Worm (Caenorhabditis elegans): Measurements from ENCODE around the gene C13A2.1.

The C13A2.1 gene

DNA sequence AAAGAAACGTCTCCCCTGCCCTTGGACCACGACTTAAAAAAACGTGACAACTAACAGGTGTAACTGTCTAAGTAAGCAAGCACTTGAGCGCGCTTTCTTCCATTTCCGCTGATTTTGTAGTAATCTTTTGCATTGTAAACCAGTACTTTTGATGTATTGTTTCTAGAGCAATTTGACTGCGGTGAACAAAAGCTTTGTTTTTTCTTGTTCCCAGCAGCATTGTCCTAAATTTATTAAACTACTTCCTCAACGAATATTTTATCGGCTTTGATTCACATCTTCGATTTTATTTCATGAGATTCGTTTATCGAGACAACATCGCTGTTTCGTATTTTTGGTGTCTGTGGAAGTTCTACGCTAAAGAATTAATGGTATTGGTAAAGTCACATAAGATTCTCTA lies at the start of gene C13A2.1:
C13A2.1 (plus strand) TSS at position 301 of the 400 bp plus-strand sequence.
- TF ChIP-seq unc-62 (GFP tag; optimal IDR thresholded peaks at IDR 0.05): no peak

DNA sequence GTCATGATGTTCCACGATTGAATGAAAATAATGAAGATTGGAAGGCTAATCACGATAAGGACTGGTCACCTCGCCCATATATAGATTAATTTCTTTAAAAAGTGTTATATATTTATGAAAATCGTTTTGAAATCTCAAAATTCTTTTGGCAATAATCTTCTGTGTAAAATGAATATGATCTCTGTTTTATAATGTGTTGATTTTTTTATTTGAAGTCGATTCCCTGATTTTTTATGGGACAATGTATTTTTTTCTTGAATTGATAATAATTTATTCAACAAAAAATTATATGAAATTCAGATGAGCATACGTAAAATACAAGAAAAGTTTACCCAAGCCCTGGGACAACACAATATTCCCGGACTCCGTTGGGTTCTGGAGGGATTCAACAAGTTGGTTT lies 49.3 kb upstream of the C13A2.1 start, which contains the start of gene C05C8.1:
C05C8.1 (plus strand) TSS at position 301 of the 400 bp plus-strand sequence.
- no peak for TF ChIP-seq unc-62 (GFP tag; optimal IDR thresholded peaks at IDR 0.05)

DNA sequence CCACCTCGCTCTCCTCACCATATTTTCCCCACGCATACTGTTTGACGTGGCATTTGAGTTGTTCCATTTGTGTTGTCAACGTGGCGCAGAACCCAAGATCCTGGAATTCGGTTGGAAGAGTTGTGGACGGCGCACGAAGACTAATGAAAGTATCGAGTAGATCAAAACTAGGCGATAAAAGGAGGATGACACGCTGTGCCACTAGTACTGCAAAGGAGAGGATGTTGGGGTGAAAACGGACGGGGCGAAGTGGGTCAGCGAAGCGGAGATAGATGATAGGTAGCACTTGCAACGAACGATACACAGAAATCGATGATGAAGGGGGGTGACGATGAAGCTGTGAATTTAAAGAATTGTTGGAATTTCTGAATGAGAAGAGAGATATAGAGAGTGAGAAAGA lies 41.8 kb upstream of the C13A2.1 start, which contains the start of gene C05C8.7:
C05C8.7 (minus strand) TSS at position 100 of the 400 bp plus-strand sequence.
- TF ChIP-seq unc-62 (GFP tag; optimal IDR thresholded peaks at IDR 0.05): no peak

DNA sequence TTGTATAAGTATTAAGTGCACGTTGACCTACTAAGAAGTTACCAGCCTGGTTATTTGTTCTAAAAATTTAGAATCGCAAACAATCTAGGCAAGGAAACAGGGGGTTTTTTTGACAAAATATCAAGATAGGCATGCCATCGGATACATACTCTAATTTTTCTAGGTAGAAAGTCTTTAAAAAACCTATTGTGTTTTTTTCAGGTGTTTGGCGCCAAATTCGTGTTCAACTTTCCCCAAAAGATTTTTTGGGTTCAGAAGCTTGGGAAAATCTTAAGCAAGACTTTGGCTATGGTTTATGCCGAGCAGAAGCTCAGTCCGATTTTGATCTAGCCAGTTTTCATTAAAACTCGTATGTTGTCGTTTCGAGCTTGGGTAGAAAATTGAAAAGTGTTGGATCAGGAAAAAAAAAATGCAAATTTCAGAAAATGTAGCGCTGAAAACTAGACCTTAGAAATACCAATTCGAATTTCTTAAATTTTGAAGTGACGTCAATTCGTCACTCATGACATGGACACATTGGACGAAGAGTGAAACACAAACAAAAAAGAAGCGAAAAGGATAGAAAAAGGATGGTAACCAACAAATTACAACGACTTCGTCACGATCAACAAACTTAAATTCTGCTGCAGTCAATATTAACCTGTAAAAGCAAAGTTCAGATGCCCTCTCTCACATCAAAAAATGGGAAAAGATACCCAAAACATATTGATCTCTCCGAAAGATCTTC lies 40.4 kb upstream of the C13A2.1 start:
- no peak for TF ChIP-seq unc-62 (GFP tag; optimal IDR thresholded peaks at IDR 0.05)

DNA sequence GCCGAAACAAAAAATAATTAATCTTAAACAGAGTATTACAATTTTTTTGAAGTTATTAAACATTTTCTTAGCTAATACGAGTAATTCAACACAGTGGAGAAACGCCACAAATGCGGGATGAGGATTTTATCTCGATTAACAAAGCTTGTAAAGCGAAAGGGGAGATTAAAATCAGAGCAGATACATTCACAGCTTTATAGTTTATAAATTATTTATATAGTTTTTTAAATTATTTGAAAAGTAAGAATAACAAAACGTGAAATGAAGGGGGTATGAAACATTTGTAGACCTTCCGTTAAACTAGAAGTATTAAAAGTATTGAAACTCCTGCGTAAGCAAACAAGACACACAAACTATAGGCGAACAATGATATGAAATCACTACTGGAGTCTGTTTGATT lies 33.7 kb upstream of the C13A2.1 start, which contains the start of gene C05C8.8:
C05C8.8 (minus strand) TSS at position 101 of the 400 bp plus-strand sequence.
- TF ChIP-seq unc-62 (GFP tag; optimal IDR thresholded peaks at IDR 0.05): no peak

DNA sequence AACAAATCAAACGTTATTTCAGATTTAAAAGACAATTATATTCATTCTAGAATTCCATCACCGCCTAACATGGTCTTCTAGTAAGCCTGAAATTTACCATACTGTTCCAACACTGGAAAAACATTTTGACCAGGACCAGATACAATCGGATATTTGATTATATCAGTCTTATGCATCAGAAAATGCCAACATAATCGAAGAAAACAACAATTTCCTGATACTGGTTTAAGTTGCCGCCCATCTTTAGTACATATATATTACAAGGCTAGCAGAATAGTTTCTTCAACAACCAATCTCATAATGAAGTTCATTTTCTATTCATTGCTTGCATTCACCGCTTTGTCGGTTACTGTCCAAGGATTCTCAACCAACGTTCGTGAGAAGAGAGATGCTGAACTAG lies 29.8 kb upstream of the C13A2.1 start, which contains the start of gene C13A2.12:
C13A2.12 (plus strand) TSS at position 301 of the 400 bp plus-strand sequence.
- no peak for TF ChIP-seq unc-62 (GFP tag; optimal IDR thresholded peaks at IDR 0.05)

DNA sequence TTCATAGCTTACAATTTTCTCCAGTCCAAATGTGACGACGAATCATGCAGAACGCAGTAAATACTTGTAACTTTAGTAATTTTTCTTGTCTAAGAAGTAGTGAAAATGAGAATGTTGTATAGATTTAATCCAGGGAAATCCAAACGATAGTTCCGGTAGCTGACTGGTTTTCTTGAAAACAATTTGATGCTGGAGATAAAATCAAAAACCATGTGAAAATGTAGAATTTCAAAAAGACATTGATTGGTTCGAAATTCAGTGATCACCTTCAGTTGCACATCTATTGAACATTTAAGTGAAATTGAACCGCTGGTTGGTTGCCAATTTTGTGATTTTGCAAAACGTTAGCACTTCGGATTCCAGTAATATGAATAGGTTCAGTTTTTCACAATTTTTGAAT lies 24.8 kb upstream of the C13A2.1 start, which contains the start of gene C13A2.9:
C13A2.9 (minus strand) TSS at position 101 of the 400 bp plus-strand sequence.
- no peak for TF ChIP-seq unc-62 (GFP tag; optimal IDR thresholded peaks at IDR 0.05)

DNA sequence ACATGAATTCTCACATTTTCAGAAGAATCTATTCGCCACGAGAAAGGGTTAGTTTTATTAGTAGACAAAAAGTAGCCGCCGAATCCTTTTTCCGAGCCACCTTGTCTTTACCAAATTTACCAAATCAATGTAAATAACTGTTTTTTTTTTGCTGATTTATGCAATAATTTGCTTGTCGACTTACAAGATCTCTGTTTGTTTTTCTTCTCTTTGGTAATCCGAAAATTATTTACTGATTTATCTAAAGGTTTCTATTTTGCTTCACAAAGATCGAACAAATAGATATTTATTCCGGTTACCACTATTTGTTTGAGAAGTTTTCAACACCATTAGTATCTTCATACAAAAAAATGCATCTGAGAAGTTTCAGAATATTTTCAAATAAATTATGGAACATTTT lies 22.8 kb upstream of the C13A2.1 start, which contains the start of gene C13A2.7:
C13A2.7 (plus strand) TSS at position 301 of the 400 bp plus-strand sequence.
- no peak for TF ChIP-seq unc-62 (GFP tag; optimal IDR thresholded peaks at IDR 0.05)

DNA sequence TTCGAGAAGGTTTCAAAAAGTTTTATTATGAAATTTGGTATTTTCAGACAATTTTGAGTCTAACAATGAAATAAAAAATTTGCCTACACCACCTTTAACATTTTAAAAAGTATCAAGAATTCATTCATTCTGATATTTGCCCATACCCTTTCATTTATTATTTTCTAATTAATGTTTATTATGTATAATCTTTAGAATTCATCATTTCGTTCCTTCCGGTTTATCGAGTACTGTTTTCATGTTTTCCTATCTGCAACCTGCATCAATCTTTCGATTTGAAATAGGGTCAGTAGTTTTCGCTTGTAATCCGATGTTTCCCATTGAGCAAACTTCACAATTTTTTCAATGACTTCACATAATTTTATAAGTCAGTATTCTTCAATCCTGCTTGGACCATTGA lies 19.4 kb upstream of the C13A2.1 start, which contains the start of gene C13A2.6:
C13A2.6 (plus strand) TSS at position 301 of the 400 bp plus-strand sequence.
- TF ChIP-seq unc-62 (GFP tag; optimal IDR thresholded peaks at IDR 0.05): no peak

DNA sequence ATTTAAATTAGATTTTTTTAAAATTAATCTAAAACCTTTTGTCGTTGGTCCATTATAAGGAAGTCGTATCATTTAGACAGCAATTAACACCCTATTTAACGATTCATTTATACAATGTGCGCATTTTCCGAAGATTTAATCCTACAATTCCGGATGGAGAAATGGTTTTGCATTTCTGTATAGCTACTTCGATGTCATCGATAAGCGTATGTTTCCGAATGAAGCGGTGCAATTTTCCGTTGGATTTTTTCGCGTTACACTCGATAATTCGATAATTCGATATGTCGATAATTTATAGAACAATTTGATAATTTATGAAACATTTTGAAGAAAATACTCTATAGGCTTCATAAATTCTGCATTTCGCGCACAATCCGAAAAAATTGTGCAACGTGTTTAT lies 13.8 kb upstream of the C13A2.1 start, which contains the start of gene C13A2.10:
C13A2.10 (minus strand) TSS at position 101 of the 400 bp plus-strand sequence.
- no peak for TF ChIP-seq unc-62 (GFP tag; optimal IDR thresholded peaks at IDR 0.05)

DNA sequence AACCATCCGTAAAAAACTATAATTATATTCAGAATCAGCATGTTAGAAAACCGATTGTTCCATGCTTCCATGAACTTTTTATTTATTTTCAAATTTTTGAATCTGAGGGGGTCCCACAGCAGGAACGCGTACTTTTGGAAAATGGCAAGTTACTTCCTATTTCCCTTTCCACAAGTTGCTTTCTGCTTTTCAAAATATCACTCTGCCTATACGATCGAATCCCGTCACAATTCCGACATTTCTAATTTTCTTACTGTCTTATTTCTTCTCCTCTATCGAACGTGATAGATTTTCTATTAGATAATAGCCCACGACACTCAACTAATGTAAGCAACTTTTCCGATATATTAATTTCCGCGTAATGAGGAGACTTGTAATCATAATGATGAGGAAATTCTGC lies 13.3 kb upstream of the C13A2.1 start, which contains the start of gene C13A2.5:
C13A2.5 (plus strand) TSS at position 301 of the 400 bp plus-strand sequence.
- no peak for TF ChIP-seq unc-62 (GFP tag; optimal IDR thresholded peaks at IDR 0.05)

DNA sequence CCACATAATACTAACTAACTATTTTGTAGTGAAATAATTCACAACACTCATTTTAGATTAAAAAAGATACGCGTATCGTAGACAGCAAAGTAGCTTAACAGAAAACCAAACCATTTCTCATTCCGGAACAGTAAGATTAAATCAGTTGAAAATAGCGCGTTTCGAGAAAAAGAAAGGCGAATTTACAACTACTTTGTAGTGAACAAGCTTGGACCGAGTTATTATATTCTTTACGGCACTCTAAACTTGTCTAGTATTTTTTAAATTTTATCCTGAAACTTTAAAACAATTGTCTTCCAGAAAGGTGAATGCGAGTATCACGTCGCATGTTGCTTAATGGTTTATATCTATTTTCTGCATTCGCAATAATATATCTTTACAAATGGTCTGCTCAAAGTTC lies 9.7 kb upstream of the C13A2.1 start, which contains the start of gene C13A2.4:
C13A2.4 (plus strand) TSS at position 301 of the 400 bp plus-strand sequence.
- TF ChIP-seq unc-62 (GFP tag; optimal IDR thresholded peaks at IDR 0.05): no peak

DNA sequence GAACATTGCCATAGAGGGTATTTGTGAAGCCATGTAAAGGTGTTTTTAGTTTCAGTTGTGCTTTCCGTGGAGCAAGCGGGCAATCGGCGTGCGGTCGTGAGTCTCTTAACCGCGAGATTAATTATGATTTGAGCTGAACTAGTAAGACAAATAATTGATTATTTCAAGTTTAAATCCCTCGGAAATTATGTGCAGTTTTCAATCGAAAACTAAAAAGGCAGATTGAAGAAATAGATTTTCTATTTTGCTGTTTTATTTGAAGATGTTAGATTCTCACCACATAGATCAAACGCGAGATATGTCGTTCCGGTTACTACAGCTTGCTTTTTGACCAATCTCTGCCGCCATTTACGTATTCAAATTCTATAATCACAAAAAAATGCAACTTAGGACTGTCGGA lies 6.8 kb upstream of the C13A2.1 start, which contains the start of gene C13A2.3:
C13A2.3 (plus strand) TSS at position 301 of the 400 bp plus-strand sequence.
- TF ChIP-seq unc-62 (GFP tag; optimal IDR thresholded peaks at IDR 0.05): no peak

DNA sequence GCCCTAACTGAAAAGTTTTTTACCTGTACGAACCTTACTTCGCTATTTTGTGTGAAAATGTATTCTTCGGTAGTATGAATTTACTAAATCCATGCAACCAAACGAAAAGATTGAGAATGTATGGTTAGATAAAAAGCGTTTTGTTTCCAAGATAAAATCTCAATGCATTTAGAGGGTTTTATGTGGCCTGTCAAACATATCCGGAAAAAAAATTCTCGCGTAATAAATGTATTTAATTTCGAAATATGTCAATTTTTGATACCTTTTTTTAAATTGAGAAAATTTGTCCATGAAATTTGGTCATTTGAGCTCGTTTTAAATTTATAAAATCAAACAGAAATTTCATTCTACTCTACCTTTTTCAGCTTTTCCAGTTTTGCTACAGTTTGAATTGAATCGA lies 6.5 kb downstream of the C13A2.1 start, which contains the start of gene F07G11.4:
F07G11.4 (minus strand) TSS at position 101 of the 400 bp plus-strand sequence.
- no peak for TF ChIP-seq unc-62 (GFP tag; optimal IDR thresholded peaks at IDR 0.05)

DNA sequence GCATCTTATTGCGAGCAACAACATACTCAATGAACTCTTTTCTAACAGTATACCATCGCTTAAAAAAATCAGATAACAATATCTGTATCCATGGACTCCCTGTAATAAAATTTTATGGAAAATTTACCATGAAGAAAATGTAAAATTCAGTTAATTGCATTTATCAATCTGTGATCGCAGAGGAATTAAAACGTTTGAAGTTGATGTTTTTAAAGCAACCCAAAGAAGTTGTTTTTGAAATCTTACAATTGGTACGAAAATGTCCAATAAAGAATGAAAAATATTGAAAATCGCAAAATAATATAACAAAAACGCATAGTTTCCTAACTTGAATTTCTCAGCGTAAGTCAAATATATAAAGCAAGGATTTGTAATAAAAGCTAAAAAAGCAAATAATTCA lies 8.5 kb downstream of the C13A2.1 start, which contains the start of gene srj-32:
srj-32 (minus strand) TSS at position 101 of the 400 bp plus-strand sequence.
- TF ChIP-seq unc-62 (GFP tag; optimal IDR thresholded peaks at IDR 0.05): no peak

DNA sequence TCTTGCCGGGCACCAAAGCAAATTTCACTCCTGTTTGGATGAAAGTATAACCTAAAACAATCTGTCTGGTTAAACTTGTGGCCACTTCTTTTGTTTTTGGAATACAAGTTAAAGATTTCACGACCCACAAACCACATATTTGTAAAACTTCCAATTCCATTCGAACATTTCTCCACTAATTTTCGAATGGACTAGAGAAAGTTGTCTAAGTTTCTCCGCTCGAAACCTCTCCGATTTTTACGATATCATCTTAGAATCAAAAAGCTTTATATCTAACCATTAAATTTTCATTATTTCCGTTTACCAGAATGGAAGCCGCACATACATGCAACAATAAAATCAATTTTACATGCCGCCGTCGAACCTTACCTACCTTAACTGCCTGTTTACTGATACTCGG lies 9.7 kb downstream of the C13A2.1 start, which contains the start of gene F07G11.3:
F07G11.3 (plus strand) TSS at position 301 of the 400 bp plus-strand sequence.
- no peak for TF ChIP-seq unc-62 (GFP tag; optimal IDR thresholded peaks at IDR 0.05)
